Worm (Caenorhabditis elegans) whole organism, midembryonic: Measurements from ENCODE around the gene irld-21.

ENCODE experiments used
- T22C8.4 ChIP-seq: fragments of 200-800 bp; sonication (Bioruptor generic); IDR thresholded peaks from 2 replicates; pipeline ENCODE4 v1.3.6; 2022; ENCODE audit warnings: missing genetic modification characterization, missing compliant biosample characterization
- cog-1 ChIP-seq: sonication (generic microtip); optimal IDR thresholded peaks from 2 replicates; lab custom pipeline; 2016; ENCODE audit warnings: missing genetic modification characterization, missing compliant biosample characterization
- flt-1 ChIP-seq: fragments of 200-800 bp; sonication (Bioruptor generic); IDR thresholded peaks from 2 replicates; pipeline ENCODE4 v1.3.6; 2022; ENCODE audit warnings: missing genetic modification characterization, missing compliant biosample characterization
- ref-1 ChIP-seq: fragments of 200-800 bp; sonication (Bioruptor generic); conservative IDR thresholded peaks from 2 replicates; pipeline ENCODE4 v1.3.6; 2022; ENCODE audit warnings: missing genetic modification reagents, missing genetic modification characterization, missing compliant biosample characterization
- tab-1 ChIP-seq: fragments of 200-800 bp; sonication (Bioruptor generic); IDR thresholded peaks from 2 replicates; pipeline ENCODE4 v1.3.6; 2022; ENCODE audit warnings: missing genetic modification characterization, missing compliant biosample characterization

- no peak for TF ChIP-seq flt-1
- TF ChIP-seq T22C8.4 (GFP tag; lab: Robert Waterston, UW) = no peak
- TF ChIP-seq cog-1 (tag; lab: Kevin White, UChicago) = no peak
- TF ChIP-seq ref-1 (GFP tag; lab: Robert Waterston, UW) = no peak
- no peak for TF ChIP-seq tab-1 (GFP tag; lab: Robert Waterston, UW)
Observed at ce11 chrIV:10116765-10117164, 5.3 kb downstream of the irld-21 start.
